Worm (Caenorhabditis elegans): ENCODE data around the gene JC8.16.

The JC8.16 gene

DNA sequence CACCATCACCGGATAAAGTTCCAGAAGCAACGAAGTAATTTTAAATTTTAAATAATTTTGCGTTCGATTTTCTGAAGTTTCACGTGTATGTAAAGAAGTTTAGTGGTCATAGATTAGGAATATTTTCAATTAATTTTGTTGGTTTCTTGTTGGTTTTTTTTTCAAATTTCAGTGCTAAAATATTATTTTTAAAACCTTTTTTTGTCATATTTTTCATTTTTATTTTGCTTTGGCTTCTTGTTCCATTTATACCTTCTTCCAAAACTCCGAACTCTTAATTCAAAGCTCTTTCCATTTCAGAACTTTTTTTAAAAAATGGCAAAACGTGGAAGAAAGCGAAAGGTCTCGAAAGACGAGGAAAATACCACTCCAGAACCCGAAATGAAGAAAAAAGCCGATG lies 12.0 kb upstream of the JC8.16 start, which contains the start of gene JC8.7:
Gene JC8.7, plus strand, starts transcription at position 301 of the 400 bp plus-strand sequence.
- no peak for TF ChIP-seq W03F9.2 (tag; optimal IDR thresholded peaks at IDR 0.05)
- no peak for TF ChIP-seq dao-5 (tag; optimal IDR thresholded peaks at IDR 0.05)
- no peak for TF ChIP-seq him-1 (tag; optimal IDR thresholded peaks at IDR 0.05)

DNA sequence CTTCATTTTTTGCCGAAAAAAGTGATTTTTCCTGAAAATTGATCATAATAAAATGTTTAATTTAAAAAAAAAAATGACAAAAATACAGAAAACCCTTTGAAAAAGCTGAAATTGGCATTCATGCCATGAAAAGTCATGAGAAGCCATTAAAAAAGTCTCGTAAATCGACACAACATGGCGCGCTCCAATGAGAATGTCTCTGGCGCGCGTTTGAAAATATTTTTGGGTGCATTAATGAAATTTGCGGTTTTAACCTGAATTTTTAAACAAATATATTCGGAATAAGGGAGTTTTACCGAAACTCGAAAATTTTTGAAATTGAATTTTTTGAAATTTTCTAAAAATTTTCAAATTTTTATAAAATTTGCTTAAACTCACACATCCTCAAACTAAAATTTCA lies 11.2 kb upstream of the JC8.16 start:
- TF ChIP-seq W03F9.2 (tag; optimal IDR thresholded peaks at IDR 0.05), result no peak
- TF ChIP-seq dao-5 (tag; optimal IDR thresholded peaks at IDR 0.05), result no peak
- no peak for TF ChIP-seq him-1 (tag; optimal IDR thresholded peaks at IDR 0.05)

DNA sequence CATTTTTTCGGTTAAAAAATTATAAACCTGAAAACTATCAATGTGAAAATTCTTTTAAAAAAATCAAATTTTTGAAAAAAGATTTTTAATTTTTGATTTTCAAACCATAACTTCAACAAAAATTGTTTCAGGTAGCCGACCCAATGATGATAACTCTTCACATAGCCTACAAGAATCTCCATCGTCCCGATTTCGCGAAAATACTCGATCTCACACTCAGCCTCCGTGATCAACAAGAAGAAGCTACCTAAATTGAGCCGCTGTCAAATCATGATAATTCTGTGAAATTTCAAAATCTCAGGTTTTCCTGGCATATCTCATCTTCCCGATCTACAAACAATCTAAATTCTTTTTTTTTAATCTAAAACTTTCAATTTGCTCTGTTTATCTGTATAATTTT lies 8.7 kb upstream of the JC8.16 start:
- no peak for TF ChIP-seq him-1 (tag; optimal IDR thresholded peaks at IDR 0.05)
- no peak for TF ChIP-seq dao-5 (tag; optimal IDR thresholded peaks at IDR 0.05)
- no peak for TF ChIP-seq W03F9.2 (tag; optimal IDR thresholded peaks at IDR 0.05)

DNA sequence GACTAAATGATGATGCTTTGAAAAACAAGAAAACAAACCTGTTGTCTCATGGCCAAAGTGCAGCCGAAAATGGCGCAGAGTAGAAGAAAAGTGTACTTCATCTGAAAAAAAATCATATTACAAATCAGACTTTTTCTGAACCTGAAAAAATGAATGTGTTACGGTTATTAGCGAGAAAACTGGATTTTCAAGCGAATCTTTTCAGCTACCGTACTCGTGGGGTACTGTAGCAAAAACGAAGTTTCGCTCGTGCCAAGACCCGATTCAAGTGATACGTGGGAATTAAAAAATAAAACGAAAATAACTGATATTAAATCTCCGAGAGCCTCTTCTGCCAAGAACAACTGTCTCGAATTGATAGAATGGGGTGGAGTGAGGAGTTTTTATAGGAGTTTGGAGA lies 6.8 kb upstream of the JC8.16 start, which contains the start of gene ttr-51:
Gene ttr-51, minus strand, starts transcription at position 101 of the 400 bp plus-strand sequence.
- TF ChIP-seq him-1 (tag; optimal IDR thresholded peaks at IDR 0.05) (no peak), dao-5 (tag; optimal IDR thresholded peaks at IDR 0.05) (no peak), W03F9.2 (tag; optimal IDR thresholded peaks at IDR 0.05) (no peak)

DNA sequence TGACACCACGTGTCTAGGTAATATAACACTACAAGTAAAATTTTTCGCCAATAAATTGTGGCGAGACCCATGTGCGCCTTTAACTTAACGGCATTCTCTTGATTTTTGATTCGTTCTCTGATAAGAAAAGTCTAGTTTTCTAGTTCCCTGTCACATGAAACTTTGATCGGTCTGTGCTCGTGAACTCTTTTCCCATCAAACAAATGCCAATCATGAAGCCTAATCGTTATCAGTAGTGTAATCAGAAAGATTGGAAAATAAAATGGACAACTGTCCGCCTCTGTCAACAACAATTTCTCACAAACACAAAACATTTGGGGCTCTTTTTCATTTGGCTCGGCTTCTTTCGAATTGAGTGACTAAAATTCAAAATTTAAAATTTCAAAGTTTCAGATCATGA lies 5.1 kb upstream of the JC8.16 start, which contains the start of gene ttr-45:
Gene ttr-45, plus strand, starts transcription at position 385 of the 400 bp plus-strand sequence.
- TF ChIP-seq W03F9.2 (tag; optimal IDR thresholded peaks at IDR 0.05), result no peak

DNA sequence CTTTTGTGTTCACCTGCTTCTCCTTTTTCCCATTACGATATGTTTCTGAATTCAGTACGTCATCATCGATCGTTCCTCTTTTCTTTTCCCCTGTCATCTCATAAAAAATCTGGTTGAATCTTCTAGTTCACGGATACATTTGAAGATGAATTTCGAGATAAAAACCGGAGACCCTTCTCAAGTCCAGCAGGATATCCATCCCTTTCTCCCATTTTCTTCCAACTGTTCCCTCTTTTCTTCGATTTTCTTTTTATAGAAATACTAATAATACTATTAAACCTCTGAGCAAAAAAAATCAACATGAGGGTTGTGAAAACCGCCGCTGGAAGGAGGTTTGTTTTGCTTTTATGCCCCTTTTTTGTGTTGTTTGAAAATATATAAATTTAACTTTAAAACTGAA lies 3.1 kb upstream of the JC8.16 start, which contains the start of gene bus-12:
Gene bus-12, plus strand, starts transcription at position 301 of the 400 bp plus-strand sequence.
- no peak for TF ChIP-seq W03F9.2 (tag; optimal IDR thresholded peaks at IDR 0.05)
- no peak for TF ChIP-seq him-1 (tag; optimal IDR thresholded peaks at IDR 0.05)
- no peak for TF ChIP-seq dao-5 (tag; optimal IDR thresholded peaks at IDR 0.05)

DNA sequence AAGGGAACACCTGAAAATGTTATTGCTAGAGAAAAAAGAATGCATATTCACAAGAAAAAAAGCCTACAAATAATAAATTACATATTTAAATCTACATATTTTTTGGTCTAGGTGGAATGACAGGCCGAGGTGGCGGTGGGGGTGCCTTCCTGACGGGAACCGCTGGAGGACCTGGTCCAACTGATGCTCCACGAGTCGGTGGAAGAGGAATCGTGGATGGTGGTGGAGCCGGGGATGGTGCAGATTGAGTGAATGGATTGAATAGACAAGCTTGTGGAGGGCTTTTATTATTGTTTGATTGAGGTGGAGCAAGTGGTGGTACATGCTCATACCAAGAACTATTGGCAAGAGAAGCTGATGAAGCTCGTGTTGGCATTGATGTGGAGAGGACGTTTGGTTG lies 2.8 kb downstream of the JC8.16 start:
- TF ChIP-seq him-1 (tag; optimal IDR thresholded peaks at IDR 0.05) (no peak), W03F9.2 (tag; optimal IDR thresholded peaks at IDR 0.05) (no peak), dao-5 (tag; optimal IDR thresholded peaks at IDR 0.05) (no peak)

DNA sequence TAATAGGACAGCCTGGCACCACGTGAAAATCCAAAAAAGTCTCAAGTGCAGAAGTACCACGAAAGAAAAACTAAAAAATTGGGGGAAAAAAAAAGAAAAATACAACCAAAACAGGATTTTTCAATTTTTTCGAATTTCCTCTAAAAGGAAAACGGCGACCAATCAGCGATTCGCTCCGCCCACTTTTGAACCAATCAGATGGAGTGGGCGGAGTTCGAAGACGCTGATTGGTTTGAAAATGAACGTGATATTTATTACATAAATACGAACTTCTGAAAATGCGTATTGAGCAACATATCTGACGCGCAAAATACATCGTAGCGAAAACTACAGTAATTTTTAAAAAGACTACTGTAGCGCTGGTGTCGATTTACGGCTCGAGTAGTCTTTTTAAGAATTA lies 9.4 kb downstream of the JC8.16 start:
- no peak for TF ChIP-seq dao-5 (tag; optimal IDR thresholded peaks at IDR 0.05)
- TF ChIP-seq him-1 (tag; optimal IDR thresholded peaks at IDR 0.05), result no peak
- no peak for TF ChIP-seq W03F9.2 (tag; optimal IDR thresholded peaks at IDR 0.05)

DNA sequence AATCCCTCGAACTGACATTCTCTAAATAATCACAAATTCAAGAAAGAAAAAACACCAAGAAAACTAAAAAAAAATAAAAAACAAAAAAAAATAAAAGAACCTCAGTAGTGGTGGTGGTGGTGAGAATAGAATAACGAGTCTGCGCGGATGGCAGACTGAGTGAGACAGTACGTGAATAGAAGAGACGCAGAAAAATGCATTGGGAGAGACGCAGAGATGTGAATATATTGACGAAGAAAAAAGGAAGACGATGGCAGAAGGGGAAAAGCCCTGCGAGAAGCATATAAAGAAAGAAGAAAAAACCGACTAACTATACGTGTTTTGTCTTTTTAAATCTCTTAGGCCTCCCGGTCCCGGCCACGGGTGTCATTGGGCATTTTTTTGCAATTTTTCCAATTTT lies 13.5 kb downstream of the JC8.16 start, which contains the start of gene unc-26:
Gene unc-26, minus strand, starts transcription at position 23 of the 400 bp plus-strand sequence.
- TF ChIP-seq dao-5 (tag; optimal IDR thresholded peaks at IDR 0.05) (no peak), him-1 (tag; optimal IDR thresholded peaks at IDR 0.05) (no peak), W03F9.2 (tag; optimal IDR thresholded peaks at IDR 0.05) (no peak)

DNA sequence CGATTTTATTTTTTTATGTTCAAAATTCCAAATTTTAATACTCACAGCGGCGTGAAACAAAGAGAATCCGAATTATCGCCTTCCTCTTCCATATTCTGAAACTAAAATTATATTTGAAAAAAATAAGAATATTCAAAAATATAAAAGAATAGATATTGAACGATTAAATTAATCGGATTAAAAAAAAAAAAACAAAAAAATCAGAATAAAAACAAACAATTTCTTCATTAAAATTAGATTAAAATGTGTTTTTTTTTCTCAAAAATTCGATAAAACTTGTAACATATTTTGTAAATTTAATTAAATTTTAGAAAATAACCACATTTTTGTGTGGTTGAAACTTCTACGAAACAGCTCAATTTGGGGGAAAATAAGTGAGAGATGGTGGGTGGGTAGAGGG lies 23.8 kb downstream of the JC8.16 start, which contains the start of gene cpsf-3:
Gene cpsf-3, minus strand, starts transcription at position 101 of the 400 bp plus-strand sequence.
- TF ChIP-seq W03F9.2 (tag; optimal IDR thresholded peaks at IDR 0.05) (no peak), him-1 (tag; optimal IDR thresholded peaks at IDR 0.05) (no peak), dao-5 (tag; optimal IDR thresholded peaks at IDR 0.05) (no peak)

DNA sequence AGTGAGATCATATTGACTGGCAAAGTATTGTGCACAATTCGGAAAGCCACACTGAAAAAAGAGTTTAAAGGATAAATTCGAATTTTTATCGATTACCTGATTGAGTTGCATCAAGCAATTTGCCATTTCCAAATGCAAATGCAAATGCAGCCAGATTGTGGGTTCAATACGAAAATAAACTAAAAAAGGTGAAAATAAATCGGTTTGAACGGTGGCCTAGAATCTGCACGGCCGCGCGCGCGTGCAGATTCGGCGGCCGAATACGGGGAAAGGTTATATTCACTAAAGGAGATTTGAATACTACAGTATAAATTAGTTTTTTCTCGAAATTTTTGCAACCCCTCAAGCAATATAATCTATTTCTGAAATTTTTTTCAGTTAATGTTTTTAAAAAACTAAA lies 30.3 kb downstream of the JC8.16 start, which contains the start of gene Y67H2A.10:
Gene Y67H2A.10, minus strand, starts transcription at position 184 of the 400 bp plus-strand sequence.
- no peak for TF ChIP-seq dao-5 (tag; optimal IDR thresholded peaks at IDR 0.05)

DNA sequence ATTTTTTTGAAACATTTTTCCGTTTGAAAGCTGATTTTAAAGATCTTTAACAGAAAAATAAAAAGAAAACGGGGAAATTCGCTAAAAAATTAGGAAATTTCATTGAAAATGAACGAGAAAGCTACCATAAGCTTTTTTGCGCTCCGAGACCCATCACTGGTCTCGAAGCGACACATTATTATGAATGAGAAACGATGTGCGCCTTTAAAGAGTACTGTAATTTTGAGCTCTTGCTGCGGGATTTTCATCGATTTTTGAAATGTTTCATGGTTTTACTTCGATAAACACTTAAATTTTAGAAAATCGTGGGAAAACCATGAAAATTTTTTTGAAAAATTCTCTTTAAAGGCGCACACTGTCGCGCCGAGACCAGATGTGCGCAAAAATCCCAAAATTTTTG lies 31.3 kb downstream of the JC8.16 start:
- TF ChIP-seq dao-5 (tag; optimal IDR thresholded peaks at IDR 0.05), result no peak
- no peak for TF ChIP-seq him-1 (tag; optimal IDR thresholded peaks at IDR 0.05)
- TF ChIP-seq W03F9.2 (tag; optimal IDR thresholded peaks at IDR 0.05), result no peak

DNA sequence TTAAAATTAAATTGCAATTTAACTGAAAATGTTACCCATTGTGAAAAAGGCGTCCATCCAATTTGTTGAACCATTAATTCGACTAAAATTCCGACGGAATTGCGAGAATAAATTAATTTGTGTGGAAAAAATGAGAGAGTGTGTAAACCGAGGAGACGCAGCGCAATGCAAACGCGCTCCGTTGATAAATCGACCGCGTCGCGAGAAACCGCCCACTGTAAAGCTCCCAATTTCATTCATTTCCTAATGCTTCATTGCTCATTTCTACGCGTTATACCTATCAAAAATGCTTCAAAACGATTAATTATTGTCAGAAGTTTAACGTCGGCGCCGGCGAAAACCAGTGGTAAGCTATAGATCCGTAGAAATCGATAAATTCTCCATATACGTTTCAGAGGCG lies 38.8 kb downstream of the JC8.16 start, which contains the start of the genes Y67H2A.2 and micu-1:
Gene Y67H2A.2, minus strand, starts transcription at position 74 of the 400 bp plus-strand sequence.
Gene micu-1, plus strand, starts transcription at position 181 of the 400 bp plus-strand sequence.
- TF ChIP-seq dao-5 (tag; optimal IDR thresholded peaks at IDR 0.05) (no peak), W03F9.2 (tag; optimal IDR thresholded peaks at IDR 0.05) (peak; percentile 21), him-1 (tag; optimal IDR thresholded peaks at IDR 0.05) (no peak)

DNA sequence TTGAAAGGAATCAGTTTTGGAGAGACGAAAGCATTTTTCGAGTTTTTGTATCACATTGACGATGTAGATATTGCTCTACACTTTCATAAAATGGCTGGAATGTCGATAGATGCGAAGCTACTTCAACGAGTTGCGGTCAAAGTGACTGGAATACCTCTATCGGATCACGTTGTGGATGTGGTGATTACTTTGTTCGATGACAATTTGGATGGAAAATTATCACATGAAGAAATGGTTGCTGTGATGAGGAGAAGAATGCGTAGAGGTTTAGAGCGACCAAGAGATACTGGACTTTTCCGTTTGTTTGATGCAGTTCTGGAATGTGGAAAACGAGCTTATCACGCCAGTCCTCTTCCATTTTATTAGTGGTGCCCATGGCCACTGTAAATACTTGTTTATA lies 40.7 kb downstream of the JC8.16 start:
- TF ChIP-seq him-1 (tag; optimal IDR thresholded peaks at IDR 0.05) (no peak), W03F9.2 (tag; optimal IDR thresholded peaks at IDR 0.05) (no peak), dao-5 (tag; optimal IDR thresholded peaks at IDR 0.05) (no peak)

DNA sequence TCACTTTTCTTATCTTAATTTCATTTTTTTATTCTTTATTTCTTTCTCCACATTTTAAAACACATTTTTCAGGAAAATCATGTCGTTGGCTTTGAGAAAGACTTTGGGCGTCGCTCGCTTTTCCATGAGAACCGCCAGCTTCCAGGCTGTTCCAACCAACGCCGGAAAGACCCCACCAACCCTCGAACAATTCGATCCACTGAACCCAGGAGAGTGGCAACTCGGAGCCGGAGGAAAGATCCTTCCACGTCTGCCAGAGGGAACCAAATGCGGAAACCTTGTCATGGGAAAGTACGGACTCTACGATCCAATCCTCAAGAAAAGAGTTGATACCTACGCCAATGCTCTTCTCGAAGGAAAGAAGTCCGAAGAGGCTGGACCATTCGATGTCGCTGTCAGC lies 41.1 kb downstream of the JC8.16 start, which contains the start of gene kdp-1:
Gene kdp-1, plus strand, starts transcription at position 80 of the 400 bp plus-strand sequence.
- TF ChIP-seq W03F9.2 (tag; optimal IDR thresholded peaks at IDR 0.05), result no peak
- no peak for TF ChIP-seq dao-5 (tag; optimal IDR thresholded peaks at IDR 0.05)
- TF ChIP-seq him-1 (tag; optimal IDR thresholded peaks at IDR 0.05), result no peak
